Fruit fly (Drosophila melanogaster): ENCODE results near the gene Mbs.

Mbs gene

dm6 chr3L:16048722-16049459, 2.9 kb upstream of the Mbs start:
- no peak for TF ChIP-seq CG8478 (optimal IDR thresholded peaks at IDR 0.05)
- TF ChIP-seq CTCF (optimal IDR thresholded peaks at IDR 0.05), result no peak

DNA sequence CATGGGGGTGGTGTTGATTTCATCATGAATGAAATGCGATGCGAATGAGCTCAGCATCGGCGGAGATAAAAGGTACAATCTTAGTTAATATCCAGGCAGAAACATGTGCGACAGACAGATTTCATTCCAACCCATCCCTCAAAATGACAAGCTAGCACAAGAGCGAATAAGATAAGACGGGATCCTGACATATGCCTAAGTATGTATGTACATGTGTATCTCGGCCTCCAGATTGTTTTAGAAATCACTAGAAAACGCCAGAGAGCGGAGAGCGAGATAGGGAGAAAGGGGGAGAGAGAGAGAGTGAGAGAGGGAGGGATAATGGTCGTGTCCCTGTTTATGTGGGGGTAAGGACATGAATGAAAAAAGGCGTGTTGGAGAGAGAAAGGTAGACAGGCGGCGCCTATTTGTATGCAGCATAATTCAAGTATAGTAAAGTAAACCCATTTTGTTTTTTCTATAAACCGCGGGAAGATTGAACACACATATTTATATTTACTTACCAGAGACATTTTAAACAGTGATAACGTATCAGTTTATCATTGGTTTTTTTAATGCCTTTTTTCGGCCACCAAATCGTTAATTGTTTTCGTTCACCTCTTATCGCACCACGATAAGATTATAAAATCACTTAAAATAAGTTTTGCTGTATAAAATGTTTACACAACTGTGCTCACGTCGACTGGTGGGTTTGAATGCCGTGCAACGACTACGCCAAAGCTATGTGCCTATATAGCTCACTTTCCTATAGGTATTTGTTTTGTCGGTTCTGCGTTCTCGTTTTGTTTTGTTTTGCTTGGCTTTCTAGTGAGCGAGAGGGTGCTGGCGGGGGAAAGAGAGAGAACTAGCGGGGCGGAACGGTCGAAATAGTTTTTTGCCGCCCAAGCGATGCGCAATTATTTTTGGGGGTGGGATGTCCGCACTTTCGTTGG, 1.5 kb upstream of the Mbs start:
- no peak for TF ChIP-seq CG8478 (optimal IDR thresholded peaks at IDR 0.05)
- peak in 1 of 2 experiments; percentile 13 for TF ChIP-seq CTCF (optimal IDR thresholded peaks at IDR 0.05)

DNA sequence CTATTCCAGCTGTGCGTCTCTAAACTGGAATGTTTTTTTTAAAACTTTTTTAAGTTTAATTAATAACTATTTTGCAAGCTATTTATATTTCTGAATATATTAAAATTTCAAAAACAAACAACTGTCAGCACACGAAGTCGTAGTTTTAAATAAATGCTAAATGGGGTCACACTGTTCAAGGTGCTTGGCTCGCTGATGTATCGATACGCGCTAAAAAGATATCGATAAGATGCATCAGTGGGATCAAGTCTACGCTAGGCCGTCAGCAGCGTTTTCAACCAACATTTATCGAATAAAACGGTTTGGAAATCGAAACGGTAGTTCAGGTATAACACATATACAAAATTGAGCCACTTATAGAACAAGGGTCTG, 886 bp upstream of the Mbs start, which contains the start of gene Diap1:
Diap1 (minus strand) TSS at position 148 of the 372 bp plus-strand sequence.
- TF ChIP-seq CG8478 (optimal IDR thresholded peaks at IDR 0.05), result no peak
- peak; percentile 72 for TF ChIP-seq CTCF (optimal IDR thresholded peaks at IDR 0.05)

dm6 chr3L:16052145-16053025, 626 bp downstream of the Mbs start:
- no peak for TF ChIP-seq CTCF (optimal IDR thresholded peaks at IDR 0.05)
- peak; percentile 19 for TF ChIP-seq CG8478 (optimal IDR thresholded peaks at IDR 0.05)

dm6 chr3L:16053026-16053556, 1.3 kb downstream of the Mbs start:
- no peak for TF ChIP-seq CG8478 (optimal IDR thresholded peaks at IDR 0.05)
- TF ChIP-seq CTCF (optimal IDR thresholded peaks at IDR 0.05), result no peak

dm6 chr3L:16054095-16054494, 2.3 kb downstream of the Mbs start:
- TF ChIP-seq CG8478 (optimal IDR thresholded peaks at IDR 0.05), result no peak
- TF ChIP-seq CTCF (optimal IDR thresholded peaks at IDR 0.05), result no peak

- TF ChIP-seq CTCF (optimal IDR thresholded peaks at IDR 0.05) (no peak), CG8478 (optimal IDR thresholded peaks at IDR 0.05) (no peak)
Measured at dm6 chr3L:16056101-16056891, 4.5 kb downstream of the Mbs start.

- TF ChIP-seq CG8478 (optimal IDR thresholded peaks at IDR 0.05) (no peak), CTCF (optimal IDR thresholded peaks at IDR 0.05) (no peak)
Measured at dm6 chr3L:16060806-16061600, 9.2 kb downstream of the Mbs start.

- TF ChIP-seq CTCF (optimal IDR thresholded peaks at IDR 0.05), result no peak
- TF ChIP-seq CG8478 (optimal IDR thresholded peaks at IDR 0.05), result no peak
Measured at dm6 chr3L:16082251-16082650, 30.5 kb downstream of the Mbs start, which contains the start of gene CG33258. Gene CG33258 (plus strand): TSS chr3L:16082551.

- TF ChIP-seq CG8478 (optimal IDR thresholded peaks at IDR 0.05) (no peak), CTCF (optimal IDR thresholded peaks at IDR 0.05) (no peak)
Measured at dm6 chr3L:16083693-16084092, 31.9 kb downstream of the Mbs start, which contains the start of gene CG13075. Gene CG13075 (plus strand): TSS chr3L:16083993.

dm6 chr3L:16087323-16087816, 35.6 kb downstream of the Mbs start, which contains the start of gene Tasp1:
Gene Tasp1 (minus strand): TSS chr3L:16087525.
- no peak for TF ChIP-seq CG8478 (optimal IDR thresholded peaks at IDR 0.05)
- TF ChIP-seq CTCF (optimal IDR thresholded peaks at IDR 0.05), result no peak

dm6 chr3L:16090330-16090803, 38.6 kb downstream of the Mbs start, which contains the start of the genes CG5235 and ClC-c:
Gene CG5235 (minus strand): TSS chr3L:16090392.
Gene ClC-c (plus strand): TSS chr3L:16090454.
- peak in 1 of 2 experiments; percentile 28 for TF ChIP-seq CTCF (optimal IDR thresholded peaks at IDR 0.05)
- no peak for TF ChIP-seq CG8478 (optimal IDR thresholded peaks at IDR 0.05)
